Worm (Caenorhabditis elegans) whole organism, L3 larva: Measurements from ENCODE around the gene fmi-1.
A peak's percentile ranks its signal among the peaks of the same experiment; 100 is the strongest.

Source experiments
- R02D3.7 ChIP-seq: fragments of 150-350 bp; optimal IDR thresholded peaks from 2 replicates; lab custom pipeline; 2014; ENCODE audit warnings: missing biosample characterization, missing genetic modification characterization
- ama-1 ChIP-seq: fragments of 150-350 bp; optimal IDR thresholded peaks from 2 replicates; lab custom pipeline; 2018
- elt-2 ChIP-seq: sonication (generic microtip); optimal IDR thresholded peaks from 2 replicates; lab custom pipeline; 2016; ENCODE audit warnings: missing genetic modification reagents, mild to moderate bottlenecking, missing genetic modification characterization, missing compliant biosample characterization
- eor-1 ChIP-seq, 2 experiments: fragments of 150-350 bp; optimal IDR thresholded peaks; 2 replicates each; lab custom pipeline; 2014 to 2018; ENCODE audit warnings: missing biosample characterization in 2 of 2, missing genetic modification characterization in 2 of 2
- fkh-10 ChIP-seq: sonication (generic microtip); optimal IDR thresholded peaks from 2 replicates; lab custom pipeline; 2017; ENCODE audit warnings: missing biosample characterization, missing genetic modification reagents, missing genetic modification characterization
- fkh-2 ChIP-seq: fragments of 150-350 bp; optimal IDR thresholded peaks from 2 replicates; lab custom pipeline; 2014; ENCODE audit warnings: missing biosample characterization, missing genetic modification reagents, missing genetic modification characterization
- hmg-11 ChIP-seq: sonication (generic microtip); optimal IDR thresholded peaks from 2 replicates; lab custom pipeline; 2016; ENCODE audit warnings: missing genetic modification characterization, missing compliant biosample characterization
- jun-1 ChIP-seq: fragments of 150-350 bp; optimal IDR thresholded peaks from 2 replicates; lab custom pipeline; 2014; ENCODE audit warnings: missing biosample characterization, missing genetic modification reagents, missing genetic modification characterization
- lin-15B ChIP-seq: fragments of 150-350 bp; optimal IDR thresholded peaks from 2 replicates; lab custom pipeline; 2014; ENCODE audit warnings: missing biosample characterization, missing genetic modification characterization
- mdl-1 ChIP-seq: fragments of 150-350 bp; optimal IDR thresholded peaks from 2 replicates; lab custom pipeline; 2014; ENCODE audit warnings: missing biosample characterization, missing genetic modification characterization
- mml-1 ChIP-seq: fragments of 150-350 bp; sonication (generic microtip); optimal IDR thresholded peaks from 3 replicates; lab custom pipeline; 2014; ENCODE audit warnings: missing biosample characterization, missing genetic modification characterization
- nfya-1 ChIP-seq: sonication (generic microtip); optimal IDR thresholded peaks from 2 replicates; lab custom pipeline; 2017; ENCODE audit warnings: missing genetic modification characterization, mild to moderate bottlenecking, missing compliant biosample characterization, antibody characterized with exemption, moderate library complexity; ENCODE audit not compliant: insufficient read depth
- nhr-11 ChIP-seq: fragments of 150-350 bp; optimal IDR thresholded peaks from 2 replicates; lab custom pipeline; 2014; ENCODE audit warnings: missing biosample characterization, missing genetic modification characterization
- nhr-23 ChIP-seq: fragments of 150-350 bp; optimal IDR thresholded peaks from 2 replicates; lab custom pipeline; 2014; ENCODE audit warnings: missing biosample characterization, missing genetic modification reagents, missing genetic modification characterization
- nhr-237 ChIP-seq: fragments of 150-350 bp; optimal IDR thresholded peaks from 2 replicates; lab custom pipeline; 2014; ENCODE audit warnings: missing biosample characterization, missing genetic modification characterization
- nhr-25 ChIP-seq: sonication (generic microtip); optimal IDR thresholded peaks from 2 replicates; lab custom pipeline; 2017; ENCODE audit warnings: missing biosample characterization, missing genetic modification characterization
- nhr-43 ChIP-seq: sonication (generic microtip); optimal IDR thresholded peaks from 2 replicates; lab custom pipeline; 2016; ENCODE audit warnings: mild to moderate bottlenecking, missing genetic modification characterization, missing compliant biosample characterization; ENCODE audit not compliant: poor library complexity, severe bottlenecking
- nhr-67 ChIP-seq: fragments of 150-350 bp; optimal IDR thresholded peaks from 2 replicates; lab custom pipeline; 2014; ENCODE audit warnings: missing biosample characterization, missing genetic modification characterization
- pha-4 ChIP-seq: fragments of 150-350 bp; optimal IDR thresholded peaks from 2 replicates; lab custom pipeline; 2014; ENCODE audit warnings: missing biosample characterization, missing genetic modification reagents, missing genetic modification characterization
- pqm-1 ChIP-seq: fragments of 150-350 bp; optimal IDR thresholded peaks from 2 replicates; lab custom pipeline; 2017; ENCODE audit warnings: missing biosample characterization, missing genetic modification characterization, inconsistent platforms
- skn-1 ChIP-seq: fragments of 150-350 bp; optimal IDR thresholded peaks from 2 replicates; lab custom pipeline; 2014; ENCODE audit warnings: missing biosample characterization, missing genetic modification characterization
- snpc-4 ChIP-seq: fragments of 150-350 bp; optimal IDR thresholded peaks from 2 replicates; lab custom pipeline; 2014; ENCODE audit warnings: missing biosample characterization, missing genetic modification characterization
- unc-39 ChIP-seq: sonication (generic microtip); optimal IDR thresholded peaks from 4 replicates; lab custom pipeline; 2017; ENCODE audit warnings: missing biosample characterization, missing genetic modification characterization
- unc-62 ChIP-seq: fragments of 150-350 bp; sonication (generic microtip); optimal IDR thresholded peaks from 4 replicates; lab custom pipeline; 2014; ENCODE audit warnings: missing biosample characterization, missing genetic modification reagents, missing genetic modification characterization
- zag-1 ChIP-seq: fragments of 150-350 bp; optimal IDR thresholded peaks from 2 replicates; lab custom pipeline; 2014; ENCODE audit warnings: missing biosample characterization, missing genetic modification characterization
- ztf-11 ChIP-seq: fragments of 150-350 bp; optimal IDR thresholded peaks from 2 replicates; lab custom pipeline; 2014; ENCODE audit warnings: missing biosample characterization, missing genetic modification characterization

Gene fmi-1

DNA sequence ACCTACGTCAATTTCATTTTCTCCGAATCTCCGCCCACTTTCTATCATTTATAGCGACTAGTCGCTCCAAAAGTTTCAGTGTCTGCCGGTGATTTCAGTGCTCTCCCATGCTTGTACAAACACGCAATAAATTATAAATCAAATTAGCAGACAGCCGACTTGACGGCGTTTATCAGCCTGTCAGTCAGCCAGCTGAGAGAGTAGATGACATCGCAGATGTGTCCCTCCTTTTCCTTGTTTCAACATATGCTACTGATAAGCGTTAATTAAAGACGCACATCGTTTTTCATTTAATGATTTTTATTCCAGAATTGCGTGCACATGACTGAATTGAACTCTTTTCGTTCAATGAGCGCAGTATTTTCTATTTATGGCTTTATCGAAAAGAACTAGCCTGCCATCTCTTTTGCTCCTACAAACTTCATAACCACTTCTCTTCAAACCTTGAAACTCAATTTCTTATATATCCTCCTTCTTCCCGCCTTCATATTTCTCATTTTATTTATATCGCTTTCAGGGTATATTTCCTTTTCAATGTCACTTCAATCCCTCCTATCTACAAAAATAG, 24.4 kb downstream of the fmi-1 start, which contains the start of gene lap-2:
lap-2 (plus strand) TSS at position 518 of the 568 bp plus-strand sequence.
- peak; percentile 62 for TF ChIP-seq ama-1 (lab: Kevin White, UChicago)
- TF ChIP-seq pha-4 (tag; lab: Kevin White, UChicago) = peak; percentile 14
- peak; percentile 94 for TF ChIP-seq elt-2 (tag; lab: Kevin White, UChicago)
- TF ChIP-seq fkh-2 (tag; lab: Kevin White, UChicago) = no peak
- peak; percentile 20 for TF ChIP-seq unc-62 (GFP tag; lab: Kevin White, UChicago)
- peak; percentile 37 for TF ChIP-seq jun-1 (tag; lab: Kevin White, UChicago)
- peak; percentile 89 for TF ChIP-seq pqm-1 (tag; lab: Kevin White, UChicago)
- TF ChIP-seq eor-1 (tag; optimal IDR thresholded peaks at IDR 0.05; lab: Kevin White, UChicago) = no peak

DNA sequence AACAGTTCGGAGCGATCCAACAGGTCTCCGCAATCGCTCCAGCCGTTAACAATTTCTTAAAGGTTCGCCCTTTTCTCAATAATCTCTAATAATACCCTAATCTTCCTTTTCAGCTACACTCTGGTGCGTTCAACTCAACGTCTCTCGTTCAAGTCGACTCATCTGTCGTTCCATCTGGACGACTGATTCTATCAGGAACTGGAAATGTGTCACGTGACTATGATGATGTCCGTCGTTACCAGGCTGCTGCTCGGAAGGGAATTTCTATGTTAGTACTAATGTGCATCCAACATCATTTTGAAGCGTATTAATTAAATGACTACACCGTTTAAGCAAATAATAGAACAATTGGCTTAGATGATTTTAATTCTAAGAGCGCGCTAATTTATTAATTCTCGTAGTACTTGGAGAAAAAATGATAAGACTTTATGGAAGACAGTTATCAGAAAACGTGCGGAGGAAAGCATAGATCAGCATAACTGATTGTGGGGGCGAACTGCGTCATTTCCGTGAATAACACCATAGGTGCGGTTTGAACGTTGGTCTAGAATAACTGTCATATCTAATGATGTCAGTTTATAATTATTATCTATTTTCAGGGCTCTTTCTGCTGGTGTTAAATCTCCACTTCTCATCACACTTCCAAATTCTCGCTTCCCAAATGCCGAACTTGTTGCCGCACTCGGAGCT, 25.1 kb downstream of the fmi-1 start:
- TF ChIP-seq pqm-1 (tag; lab: Kevin White, UChicago) = peak; percentile 62
- no peak for TF ChIP-seq unc-39 (tag; lab: Kevin White, UChicago)
- TF ChIP-seq elt-2 (tag; lab: Kevin White, UChicago) = peak; percentile 77
- no peak for TF ChIP-seq hmg-11 (tag; lab: Kevin White, UChicago)
- TF ChIP-seq nhr-67 (tag; lab: Kevin White, UChicago) = no peak
- peak; percentile 18 for TF ChIP-seq pha-4 (tag; lab: Kevin White, UChicago)
- no peak for TF ChIP-seq mml-1 (tag; lab: Kevin White, UChicago)

DNA sequence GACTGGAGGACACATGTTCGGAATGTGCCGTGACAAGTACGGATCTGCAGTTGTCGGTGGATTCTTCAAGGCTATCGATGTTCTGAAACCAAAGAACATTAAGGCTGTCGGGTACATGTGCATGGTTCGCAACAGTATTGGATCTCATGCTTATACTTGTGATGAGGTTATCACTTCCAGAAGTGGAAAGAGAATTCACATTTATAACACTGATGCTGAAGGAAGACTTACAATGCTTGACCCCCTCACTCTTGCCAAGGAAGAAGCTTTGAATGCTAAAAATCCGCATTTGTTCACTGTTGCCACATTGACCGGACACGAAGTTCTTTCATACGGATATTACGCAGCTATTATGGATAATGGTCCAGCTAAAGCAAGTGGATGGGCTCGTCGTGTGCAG, 26.2 kb downstream of the fmi-1 start:
- no peak for TF ChIP-seq skn-1 (tag; lab: Kevin White, UChicago)
- TF ChIP-seq ama-1 (lab: Kevin White, UChicago) = peak; percentile 9
- TF ChIP-seq zag-1 = no peak
- no peak for TF ChIP-seq ztf-11
- TF ChIP-seq, all 47 proteins: peak for 1

DNA sequence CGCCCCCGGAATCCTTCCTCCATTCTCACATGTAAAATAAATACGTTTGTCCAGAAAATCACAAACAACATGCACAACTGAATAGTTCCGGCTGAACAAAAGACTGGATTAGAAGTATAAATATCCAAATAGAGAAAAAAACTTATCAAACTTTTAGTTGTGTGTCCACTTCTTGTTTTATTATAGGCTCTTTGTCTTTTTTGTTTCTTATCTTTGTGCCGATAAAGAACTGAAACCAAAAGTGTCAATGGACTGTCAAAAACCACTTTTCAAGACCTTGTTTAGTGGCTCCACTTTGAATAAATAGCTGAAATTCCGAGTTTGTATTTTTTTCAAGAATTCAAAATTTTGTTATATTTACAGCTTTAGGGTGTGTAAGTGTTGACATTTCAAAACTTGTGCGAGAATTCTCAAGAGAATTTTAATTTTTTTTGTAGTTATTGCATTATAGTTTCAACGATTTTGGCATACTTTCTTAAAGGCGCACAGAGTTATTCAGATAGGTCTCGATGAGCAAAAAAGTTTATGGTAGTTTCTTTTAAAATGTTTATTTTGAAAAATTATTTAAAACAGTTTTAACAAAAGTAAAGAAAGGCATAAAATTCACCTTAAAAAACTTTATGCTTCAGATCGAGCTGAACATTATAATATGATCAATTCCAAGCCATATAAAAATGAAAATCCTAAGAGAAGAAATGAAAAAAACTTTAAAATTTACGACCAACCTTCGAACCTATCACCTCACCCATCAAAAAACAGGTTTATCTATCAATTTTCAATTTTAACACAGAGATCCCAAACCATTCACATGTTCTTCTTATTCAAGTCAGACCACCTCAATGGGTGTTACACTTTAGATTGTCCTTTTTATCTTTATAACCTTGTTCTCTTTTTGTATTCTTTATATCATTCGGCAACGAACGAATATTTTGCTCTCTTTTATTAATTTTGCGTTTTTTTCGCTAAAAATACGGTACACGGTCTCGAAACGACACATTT, 27.6 kb downstream of the fmi-1 start:
- TF ChIP-seq pqm-1 (tag; lab: Kevin White, UChicago) = peak; percentile 46
- no peak for TF ChIP-seq nfya-1
- peak; percentile 3 for TF ChIP-seq pha-4 (tag; lab: Kevin White, UChicago)
- no peak for TF ChIP-seq R02D3.7 (tag; lab: Kevin White, UChicago)
- TF ChIP-seq elt-2 (tag; lab: Kevin White, UChicago) = peak; percentile 78
- peak; percentile 36 for TF ChIP-seq nhr-23 (tag; lab: Kevin White, UChicago)
- TF ChIP-seq jun-1 (tag; lab: Kevin White, UChicago) = no peak
- peak; percentile 31 for TF ChIP-seq nhr-25
- peak; percentile 59 for TF ChIP-seq nhr-43 (tag; lab: Kevin White, UChicago)

DNA sequence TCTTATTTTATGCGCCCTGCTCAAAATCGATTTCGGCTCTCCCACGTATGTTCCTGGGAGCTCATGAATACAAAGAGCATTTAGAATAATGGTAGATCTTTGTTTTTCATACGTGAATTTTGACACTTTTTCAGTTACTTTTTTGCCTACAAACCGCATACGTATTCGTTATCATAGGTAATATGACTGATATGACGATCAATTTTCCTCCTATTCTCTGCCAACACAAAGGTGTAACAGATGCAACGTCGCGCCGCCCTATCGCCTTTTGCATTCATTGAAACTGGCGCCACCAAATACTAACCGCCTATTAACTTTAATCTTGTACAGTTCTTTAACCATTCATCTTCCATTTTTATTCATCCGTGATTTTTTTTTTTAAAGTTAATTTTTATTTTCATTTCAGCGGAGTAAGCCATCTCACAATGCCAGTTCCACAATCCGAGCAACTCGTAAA, 28.7 kb downstream of the fmi-1 start, which contains the start of gene W07G4.5:
W07G4.5 (plus strand) TSS at position 407 of the 457 bp plus-strand sequence.
- peak; percentile 76 for TF ChIP-seq pqm-1 (tag; lab: Kevin White, UChicago)
- no peak for TF ChIP-seq pha-4 (tag; lab: Kevin White, UChicago)
- TF ChIP-seq snpc-4 (tag; lab: Kevin White, UChicago) = no peak
- no peak for TF ChIP-seq nhr-237 (tag; lab: Kevin White, UChicago)
- no peak for TF ChIP-seq lin-15B (tag; lab: Kevin White, UChicago)
- no peak for TF ChIP-seq nhr-11 (tag; lab: Kevin White, UChicago)
- TF ChIP-seq elt-2 (tag; lab: Kevin White, UChicago) = peak; percentile 89
- no peak for TF ChIP-seq nhr-25
- no peak for TF ChIP-seq fkh-10 (GFP tag; lab: Kevin White, UChicago)
- TF ChIP-seq eor-1 (tag; optimal IDR thresholded peaks at IDR 0.05; lab: Kevin White, UChicago) = no peak
- no peak for TF ChIP-seq mdl-1 (tag; lab: Kevin White, UChicago)
